Fruit fly (Drosophila melanogaster) whole organism, embryonic: ENCODE measurements around the gene Grip84.

Source experiments
- BEAF-32 ChIP-seq: fragments of 200-800 bp; sonication (Bioruptor generic); optimal IDR thresholded peaks from 3 replicates; lab custom pipeline; 2017; ENCODE audit warnings: missing biosample characterization, missing genetic modification characterization, mild to moderate bottlenecking, moderate library complexity, missing genetic modification reagents
- Bgb ChIP-seq: fragments of 200-800 bp; sonication (Bioruptor generic); IDR thresholded peaks from 2 replicates; pipeline ENCODE4 v1.3.6; 2022; ENCODE audit warnings: missing biosample characterization, missing genetic modification characterization; ENCODE audit not compliant: partially characterized antibody
- CG11456 ChIP-seq: fragments of 200-800 bp; sonication (Bioruptor generic); IDR thresholded peaks from 3 replicates; pipeline ENCODE4 v1.3.6; 2022; ENCODE audit warnings: missing biosample characterization, missing genetic modification characterization
- CG11560 ChIP-seq: fragments of 200-800 bp; sonication (Bioruptor generic); IDR thresholded peaks from 3 replicates; pipeline ENCODE4 v1.3.6; 2022; ENCODE audit warnings: missing biosample characterization, missing genetic modification characterization
- CG13287 ChIP-seq: fragments of 200-800 bp; sonication (Bioruptor generic); IDR thresholded peaks from 2 replicates; pipeline ENCODE4 v1.3.6; 2022; ENCODE audit warnings: missing biosample characterization, missing genetic modification characterization; ENCODE audit not compliant: partially characterized antibody
- CG13296 ChIP-seq: fragments of 200-800 bp; sonication (Bioruptor generic); optimal IDR thresholded peaks from 3 replicates; lab custom pipeline; 2018; ENCODE audit warnings: missing biosample characterization, mild to moderate bottlenecking, missing genetic modification characterization
- CG13424 ChIP-seq: fragments of 200-800 bp; sonication (Bioruptor generic); optimal IDR thresholded peaks from 2 replicates; lab custom pipeline; 2019; ENCODE audit warnings: missing biosample characterization, mild to moderate bottlenecking, missing genetic modification characterization, moderate library complexity
- CG15601 ChIP-seq: fragments of 200-800 bp; sonication (Bioruptor generic); optimal IDR thresholded peaks from 3 replicates; lab custom pipeline; 2019; ENCODE audit warnings: missing biosample characterization, mild to moderate bottlenecking, missing genetic modification characterization, moderate library complexity
- CG1602 ChIP-seq: fragments of 200-800 bp; sonication (Bioruptor generic); optimal IDR thresholded peaks from 3 replicates; lab custom pipeline; 2016; ENCODE audit warnings: missing biosample characterization, missing genetic modification characterization
- CG16863 ChIP-seq: fragments of 200-800 bp; sonication (Bioruptor generic); optimal IDR thresholded peaks from 3 replicates; lab custom pipeline; 2016; ENCODE audit warnings: missing biosample characterization, missing genetic modification characterization
- CG17359 ChIP-seq: fragments of 200-800 bp; sonication (Bioruptor generic); optimal IDR thresholded peaks from 3 replicates; lab custom pipeline; 2018; ENCODE audit warnings: missing biosample characterization, mild to moderate bottlenecking, missing genetic modification characterization, moderate library complexity
- CG17568 ChIP-seq: fragments of 200-800 bp; sonication (Bioruptor generic); optimal IDR thresholded peaks from 2 replicates; lab custom pipeline; 2018; ENCODE audit warnings: missing biosample characterization, mild to moderate bottlenecking, missing genetic modification characterization, moderate library complexity
- CG18619 ChIP-seq: fragments of 200-800 bp; sonication (Bioruptor generic); optimal IDR thresholded peaks from 3 replicates; lab custom pipeline; 2017; ENCODE audit warnings: missing biosample characterization, mild to moderate bottlenecking, missing genetic modification characterization
- CG2202 ChIP-seq: fragments of 200-800 bp; sonication (Bioruptor generic); optimal IDR thresholded peaks from 2 replicates; lab custom pipeline; 2018; ENCODE audit warnings: missing biosample characterization, mild to moderate bottlenecking, missing genetic modification characterization
- CG43689 ChIP-seq: fragments of 200-800 bp; sonication (Bioruptor generic); IDR thresholded peaks from 2 replicates; pipeline ENCODE4 v1.3.6; 2022; ENCODE audit warnings: missing biosample characterization, missing genetic modification characterization
- CG8281 ChIP-seq: fragments of 200-800 bp; sonication (Bioruptor generic); optimal IDR thresholded peaks from 2 replicates; lab custom pipeline; 2018; ENCODE audit warnings: missing biosample characterization, mild to moderate bottlenecking, missing genetic modification characterization, moderate library complexity
- CG9797 ChIP-seq: fragments of 200-800 bp; sonication (Bioruptor generic); optimal IDR thresholded peaks from 3 replicates; lab custom pipeline; 2018; ENCODE audit warnings: missing biosample characterization, mild to moderate bottlenecking, missing genetic modification characterization
- CG9817 ChIP-seq: fragments of 200-800 bp; sonication (Bioruptor generic); optimal IDR thresholded peaks from 2 replicates; lab custom pipeline; 2018; ENCODE audit warnings: missing biosample characterization, mild to moderate bottlenecking, missing genetic modification characterization, moderate library complexity
- Doc3 ChIP-seq: fragments of 200-800 bp; sonication (Bioruptor generic); IDR thresholded peaks from 3 replicates; pipeline ENCODE4 v1.3.6; 2022; ENCODE audit warnings: missing biosample characterization, missing genetic modification characterization; ENCODE audit not compliant: partially characterized antibody
- Hey ChIP-seq: fragments of 200-800 bp; sonication (Bioruptor generic); optimal IDR thresholded peaks from 3 replicates; lab custom pipeline; 2018; ENCODE audit warnings: missing biosample characterization, mild to moderate bottlenecking, missing genetic modification characterization
- Mad ChIP-seq: fragments of 200-800 bp; sonication (Bioruptor generic); optimal IDR thresholded peaks from 2 replicates; lab custom pipeline; 2016; ENCODE audit warnings: missing biosample characterization, missing genetic modification characterization
- Meics ChIP-seq: fragments of 200-800 bp; sonication (Bioruptor generic); optimal IDR thresholded peaks from 2 replicates; lab custom pipeline; 2017; ENCODE audit warnings: missing biosample characterization, mild to moderate bottlenecking, missing genetic modification characterization
- Myb ChIP-seq: fragments of 200-800 bp; sonication (Bioruptor generic); optimal IDR thresholded peaks from 2 replicates; lab custom pipeline; 2016; ENCODE audit warnings: missing biosample characterization, missing genetic modification characterization
- NK7.1 ChIP-seq: fragments of 200-800 bp; sonication (Bioruptor generic); optimal IDR thresholded peaks from 3 replicates; lab custom pipeline; 2016; ENCODE audit warnings: missing biosample characterization, missing genetic modification characterization
- Nf-YB ChIP-seq: fragments of 200-800 bp; sonication (Bioruptor generic); optimal IDR thresholded peaks from 3 replicates; lab custom pipeline; 2019; ENCODE audit warnings: missing biosample characterization, mild to moderate bottlenecking, missing genetic modification characterization, moderate library complexity
- Ravus ChIP-seq: fragments of 200-800 bp; sonication (Bioruptor generic); IDR thresholded peaks from 2 replicates; pipeline ENCODE4 v1.3.6; 2022; ENCODE audit warnings: missing biosample characterization, missing genetic modification characterization
- Rx ChIP-seq: fragments of 200-800 bp; sonication (Bioruptor generic); IDR thresholded peaks from 2 replicates; pipeline ENCODE4 v1.3.6; 2022; ENCODE audit warnings: missing biosample characterization, missing genetic modification characterization
- Sox100B ChIP-seq: fragments of 200-800 bp; sonication (Bioruptor generic); optimal IDR thresholded peaks from 3 replicates; lab custom pipeline; 2018; ENCODE audit warnings: missing biosample characterization, mild to moderate bottlenecking, missing genetic modification characterization
- Taf1 ChIP-seq: fragments of 200-800 bp; sonication (Bioruptor generic); IDR thresholded peaks from 2 replicates; pipeline ENCODE4 v1.3.6; 2022; ENCODE audit warnings: missing biosample characterization, missing genetic modification characterization
- Usf ChIP-seq: fragments of 200-800 bp; sonication (Bioruptor generic); optimal IDR thresholded peaks from 2 replicates; lab custom pipeline; 2017; ENCODE audit warnings: missing genotype, missing biosample characterization, missing genetic modification characterization
- Xrp1 ChIP-seq: fragments of 200-800 bp; sonication (Bioruptor generic); IDR thresholded peaks from 2 replicates; pipeline ENCODE4 v1.3.6; 2022; ENCODE audit warnings: missing biosample characterization, missing genetic modification characterization
- amos ChIP-seq: fragments of 200-800 bp; sonication (Bioruptor generic); IDR thresholded peaks from 2 replicates; pipeline ENCODE4 v1.3.6; 2022; ENCODE audit warnings: missing biosample characterization, missing genetic modification characterization; ENCODE audit not compliant: partially characterized antibody
- ash1 ChIP-seq: fragments of 200-800 bp; sonication (Bioruptor generic); optimal IDR thresholded peaks from 2 replicates; lab custom pipeline; 2018; ENCODE audit warnings: missing biosample characterization, mild to moderate bottlenecking, missing genetic modification characterization
- az2 ChIP-seq: fragments of 200-800 bp; sonication (Bioruptor generic); optimal IDR thresholded peaks from 3 replicates; lab custom pipeline; 2016; ENCODE audit warnings: missing biosample characterization, missing genetic modification characterization
- bbx ChIP-seq: fragments of 200-800 bp; sonication (Bioruptor generic); IDR thresholded peaks from 2 replicates; pipeline ENCODE4 v1.3.6; 2022; ENCODE audit warnings: missing biosample characterization, missing genetic modification characterization; ENCODE audit not compliant: partially characterized antibody
- btn ChIP-seq: fragments of 200-800 bp; sonication (Bioruptor generic); optimal IDR thresholded peaks from 2 replicates; lab custom pipeline; 2016; ENCODE audit warnings: missing biosample characterization, missing genetic modification characterization
- chn ChIP-seq: fragments of 200-800 bp; sonication (Bioruptor generic); optimal IDR thresholded peaks from 2 replicates; lab custom pipeline; 2016; ENCODE audit warnings: missing biosample characterization, missing genetic modification characterization
- dm ChIP-seq: fragments of 200-800 bp; sonication (Bioruptor generic); optimal IDR thresholded peaks from 3 replicates; lab custom pipeline; 2016; ENCODE audit warnings: missing biosample characterization, missing genetic modification characterization
- esg ChIP-seq: fragments of 200-800 bp; sonication (Bioruptor generic); conservative IDR thresholded peaks from 2 replicates; pipeline ENCODE4 v1.3.6; 2022; ENCODE audit warnings: missing biosample characterization, missing genetic modification characterization
- fd102C ChIP-seq: fragments of 200-800 bp; sonication (Bioruptor generic); optimal IDR thresholded peaks from 2 replicates; lab custom pipeline; 2018; ENCODE audit warnings: missing biosample characterization, mild to moderate bottlenecking, missing genetic modification characterization, moderate library complexity
- h ChIP-seq: fragments of >200 bp; optimal IDR thresholded peaks from 2 replicates; lab custom pipeline; 2017
- jing ChIP-seq: fragments of 200-800 bp; sonication (Bioruptor generic); optimal IDR thresholded peaks from 2 replicates; lab custom pipeline; 2018; ENCODE audit warnings: missing biosample characterization, mild to moderate bottlenecking, missing genetic modification characterization
- kah ChIP-seq: fragments of 200-800 bp; sonication (Bioruptor generic); optimal IDR thresholded peaks from 2 replicates; lab custom pipeline; 2018; ENCODE audit warnings: missing biosample characterization, mild to moderate bottlenecking, missing genetic modification characterization
- lab ChIP-seq: fragments of 200-800 bp; sonication (Bioruptor generic); optimal IDR thresholded peaks from 3 replicates; lab custom pipeline; 2017; ENCODE audit warnings: missing biosample characterization, missing genetic modification characterization, mild to moderate bottlenecking, moderate library complexity, missing genetic modification reagents
- org-1 ChIP-seq: fragments of 200-800 bp; sonication (Bioruptor generic); optimal IDR thresholded peaks from 2 replicates; lab custom pipeline; 2017; ENCODE audit warnings: missing biosample characterization, missing genetic modification characterization
- repo ChIP-seq: fragments of 200-800 bp; sonication (Bioruptor generic); optimal IDR thresholded peaks from 2 replicates; lab custom pipeline; 2016; ENCODE audit warnings: missing biosample characterization, missing genetic modification characterization
- seq ChIP-seq: fragments of 200-800 bp; sonication (Bioruptor generic); IDR thresholded peaks from 2 replicates; pipeline ENCODE4 v1.3.6; 2022; ENCODE audit warnings: missing biosample characterization, missing genetic modification characterization
- sisA ChIP-seq: fragments of 200-800 bp; sonication (Bioruptor generic); IDR thresholded peaks from 2 replicates; pipeline ENCODE4 v1.3.6; 2022; ENCODE audit warnings: missing biosample characterization, missing genetic modification characterization
- sob ChIP-seq: fragments of 200-800 bp; sonication (Bioruptor generic); IDR thresholded peaks from 2 replicates; pipeline ENCODE4 v1.3.6; 2022; ENCODE audit warnings: missing biosample characterization, missing genetic modification characterization
- sug ChIP-seq: fragments of 200-800 bp; optimal IDR thresholded peaks from 2 replicates; lab custom pipeline; 2019; ENCODE audit warnings: missing biosample characterization, mild to moderate bottlenecking, missing genetic modification characterization, moderate library complexity
- toy ChIP-seq: fragments of 200-800 bp; sonication (Bioruptor generic); IDR thresholded peaks from 2 replicates; pipeline ENCODE4 v1.3.6; 2022; ENCODE audit warnings: missing biosample characterization, missing genetic modification characterization
- yki ChIP-seq: fragments of >200 bp; optimal IDR thresholded peaks from 3 replicates; lab custom pipeline; 2018

The Grip84 gene

dm6 chrX:19613473-19613872 lies 47.9 kb upstream of the Grip84 start (continued):
- peak; percentile 43; the same call in 1 of the 2 replicates for TF ChIP-seq sob (GFP tag; lab: Robert Waterston, UW)
- no peak for TF ChIP-seq Sox100B (GFP tag; lab: Kevin White, UChicago)
- TF ChIP-seq CG18619: peak; percentile 34
- peak; percentile 29 for TF ChIP-seq org-1 (GFP tag; lab: Kevin White, UChicago)
- TF ChIP-seq lab (GFP tag; lab: Kevin White, UChicago): no peak
- no peak for TF ChIP-seq h (lab: Kevin White, UChicago)
- no peak for TF ChIP-seq Rx
- TF ChIP-seq CG13424 (tag; lab: Kevin White, UChicago): peak; percentile 20
- TF ChIP-seq fd102C (GFP tag; lab: Kevin White, UChicago): no peak
- peak; percentile 85 for TF ChIP-seq CG13296 (GFP tag; lab: Kevin White, UChicago)
- no peak for TF ChIP-seq Taf1 (GFP tag; lab: Robert Waterston, UW)
- TF ChIP-seq Mad (GFP tag; lab: Kevin White, UChicago): no peak
- TF ChIP-seq Hey (tag; lab: Kevin White, UChicago): no peak
- no peak for TF ChIP-seq CG11560
- TF ChIP-seq amos (GFP tag; lab: Robert Waterston, UW): peak; percentile 34; the same call in 1 of the 2 replicates
- TF ChIP-seq CG16863 (GFP tag; lab: Kevin White, UChicago): no peak
- TF ChIP-seq CG8281 (tag; lab: Kevin White, UChicago): no peak
- TF ChIP-seq Usf (GFP tag; lab: Kevin White, UChicago): no peak
- peak; percentile 40 for TF ChIP-seq CG15601
- no peak for TF ChIP-seq esg (GFP tag; lab: Robert Waterston, UW)
- peak; percentile 19 for TF ChIP-seq CG2202
- no peak for TF ChIP-seq Bgb
- no peak for TF ChIP-seq CG9817 (tag; lab: Kevin White, UChicago)
- TF ChIP-seq repo (GFP tag; lab: Kevin White, UChicago): no peak
- peak; percentile 34 for TF ChIP-seq CG9797 (GFP tag; lab: Kevin White, UChicago)
- no peak for TF ChIP-seq az2 (GFP tag; lab: Kevin White, UChicago)
- peak; percentile 83 for TF ChIP-seq Meics (GFP tag; lab: Kevin White, UChicago)
- peak; percentile 37 for TF ChIP-seq sug (tag; lab: Kevin White, UChicago)
- TF ChIP-seq Ravus (GFP tag; lab: Robert Waterston, UW): no peak
- TF ChIP-seq toy (GFP tag; lab: Robert Waterston, UW): no peak
- no peak for TF ChIP-seq CG1602 (GFP tag; lab: Kevin White, UChicago)
- peak; percentile 48 for TF ChIP-seq BEAF-32 (GFP tag; lab: Kevin White, UChicago)
- no peak for TF ChIP-seq Xrp1 (GFP tag; lab: Robert Waterston, UW)
- peak; percentile 30 for TF ChIP-seq ash1
- TF ChIP-seq CG43689 (GFP tag; lab: Robert Waterston, UW): no peak
- 0 out of 3 replicates have a peak, but pooled peaks have one; percentile 33 for TF ChIP-seq CG11456
- no peak for TF ChIP-seq seq (GFP tag; lab: Robert Waterston, UW)
- no peak for TF ChIP-seq bbx
- TF ChIP-seq NK7.1 (GFP tag; lab: Kevin White, UChicago): peak; percentile 38
- TF ChIP-seq yki: no peak
- TF ChIP-seq chn (GFP tag; lab: Kevin White, UChicago): no peak
- no peak for TF ChIP-seq CG17568
- TF ChIP-seq Myb (GFP tag; lab: Kevin White, UChicago): peak; percentile 76
- TF ChIP-seq CG17359 (tag; lab: Kevin White, UChicago): peak; percentile 39
- peak; percentile 21 for TF ChIP-seq btn (GFP tag; lab: Kevin White, UChicago)
- peak; percentile 58 for TF ChIP-seq Nf-YB
- no peak for TF ChIP-seq jing (GFP tag; lab: Kevin White, UChicago)
- no peak for TF ChIP-seq Doc3
- no peak for TF ChIP-seq dm
- no peak for TF ChIP-seq sisA (GFP tag; lab: Robert Waterston, UW)
- peak; percentile 41 for TF ChIP-seq kah (GFP tag; lab: Kevin White, UChicago)
- peak; percentile 75 for TF ChIP-seq CG13287 (GFP tag; lab: Robert Waterston, UW)
